Worm (Caenorhabditis elegans): ENCODE measurements around the gene B0001.8.

B0001.8 gene

ce11 chrIV:12122874-12123664, 17.8 kb downstream of the B0001.8 start, which contains the start of gene aly-3:
Gene aly-3 (plus strand): TSS chrIV:12123282.
- TF ChIP-seq unc-120 (tag; optimal IDR thresholded peaks at IDR 0.05; ENCODE audit: poor library complexity, severe bottlenecking), result peak; percentile 57
- peak; percentile 49 for TF ChIP-seq ceh-39 (tag; optimal IDR thresholded peaks at IDR 0.05)
- no peak for TF ChIP-seq elt-3 (tag; optimal IDR thresholded peaks at IDR 0.05)
- TF ChIP-seq mep-1 (tag; optimal IDR thresholded peaks at IDR 0.05), result peak; percentile 43
- TF ChIP-seq ces-1 (GFP tag; optimal IDR thresholded peaks at IDR 0.05), result peak; percentile 53
- TF ChIP-seq nhr-12 (tag; optimal IDR thresholded peaks at IDR 0.05), result no peak

- TF ChIP-seq unc-39 (tag; optimal IDR thresholded peaks at IDR 0.05) (no peak), lsy-2 (tag; optimal IDR thresholded peaks at IDR 0.05) (peak; percentile 43), snpc-4 (tag; optimal IDR thresholded peaks at IDR 0.05) (no peak), mep-1 (tag; optimal IDR thresholded peaks at IDR 0.05) (peak; percentile 40), ces-1 (GFP tag; optimal IDR thresholded peaks at IDR 0.05) (peak; percentile 24), ham-2 (GFP tag; optimal IDR thresholded peaks at IDR 0.05) (peak; percentile 18), flh-1 (GFP tag; optimal IDR thresholded peaks at IDR 0.05) (no peak), pha-4 (tag; optimal IDR thresholded peaks at IDR 0.05) (peak; percentile 44), cnd-1 (tag; optimal IDR thresholded peaks at IDR 0.05) (no peak)
These were observed 19.8 kb downstream of the B0001.8 start, which contains the start of the genes ddb-1 and M18.6 for ce11 chrIV:12121076-12121475. Gene ddb-1 (minus strand): TSS chrIV:12121165. Gene M18.6 (plus strand): TSS chrIV:12121310.

- no peak for TF ChIP-seq sem-2 (GFP tag; optimal IDR thresholded peaks at IDR 0.05)
- no peak for TF ChIP-seq nhr-12 (tag; optimal IDR thresholded peaks at IDR 0.05)
- TF ChIP-seq unc-39 (tag; optimal IDR thresholded peaks at IDR 0.05), result no peak
- no peak for TF ChIP-seq ceh-83 (GFP tag; optimal IDR thresholded peaks at IDR 0.05)
- TF ChIP-seq blmp-1 (tag; optimal IDR thresholded peaks at IDR 0.05), result no peak
- TF ChIP-seq tbx-8 (GFP tag; optimal IDR thresholded peaks at IDR 0.05), result no peak
- no peak for TF ChIP-seq ceh-39 (tag; optimal IDR thresholded peaks at IDR 0.05)
- no peak for TF ChIP-seq lin-32 (GFP tag; optimal IDR thresholded peaks at IDR 0.05)
- TF ChIP-seq unc-120 (tag; optimal IDR thresholded peaks at IDR 0.05; ENCODE audit: poor library complexity, severe bottlenecking), result no peak
- TF ChIP-seq drap-1 (GFP tag; optimal IDR thresholded peaks at IDR 0.05), result no peak
- TF ChIP-seq cnd-1 (tag; optimal IDR thresholded peaks at IDR 0.05), result no peak
- no peak for TF ChIP-seq nhr-237 (tag; optimal IDR thresholded peaks at IDR 0.05)
- TF ChIP-seq sptf-1 (tag; optimal IDR thresholded peaks at IDR 0.05), result no peak
- TF ChIP-seq lsy-2 (tag; optimal IDR thresholded peaks at IDR 0.05), result no peak
- TF ChIP-seq mep-1 (tag; optimal IDR thresholded peaks at IDR 0.05), result no peak
- no peak for TF ChIP-seq mls-2 (tag; optimal IDR thresholded peaks at IDR 0.05)
- no peak for TF ChIP-seq lin-13 (tag; optimal IDR thresholded peaks at IDR 0.05)
- TF ChIP-seq zip-8 (tag; optimal IDR thresholded peaks at IDR 0.05), result no peak
- TF ChIP-seq ceh-43 (GFP tag; optimal IDR thresholded peaks at IDR 0.05), result no peak
- TF ChIP-seq ces-1 (GFP tag; optimal IDR thresholded peaks at IDR 0.05), result no peak
These were observed 20.3 kb downstream of the B0001.8 start for ce11 chrIV:12120536-12120935.

DNA sequence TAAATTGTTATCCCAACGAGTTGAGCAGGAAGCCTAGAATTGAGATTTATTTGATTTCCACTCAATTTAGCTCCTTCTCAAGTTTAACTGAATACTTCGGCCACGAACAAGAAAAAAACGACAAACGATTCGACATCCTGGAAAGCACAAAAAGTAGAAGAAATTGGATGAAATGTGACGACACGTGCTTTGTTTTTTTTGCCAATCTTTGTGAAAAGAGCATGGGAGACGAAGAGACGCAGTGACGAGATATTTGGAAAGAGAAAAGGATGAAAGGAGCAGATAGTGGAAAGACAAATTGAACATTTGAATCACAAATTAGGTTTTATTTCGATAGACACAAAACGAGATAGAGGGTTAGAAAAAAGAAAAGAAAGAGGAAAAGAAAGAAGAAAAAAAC, 26.4 kb downstream of the B0001.8 start:
- peak; percentile 72 for TF ChIP-seq ces-1 (GFP tag; optimal IDR thresholded peaks at IDR 0.05)
- no peak for TF ChIP-seq ztf-11 (tag; optimal IDR thresholded peaks at IDR 0.05)
- TF ChIP-seq unc-120 (tag; optimal IDR thresholded peaks at IDR 0.05; ENCODE audit: poor library complexity, severe bottlenecking), result no peak
- no peak for TF ChIP-seq nhr-237 (tag; optimal IDR thresholded peaks at IDR 0.05)
- TF ChIP-seq mab-5 (tag; optimal IDR thresholded peaks at IDR 0.05), result no peak

- TF ChIP-seq hlh-1 (tag; optimal IDR thresholded peaks at IDR 0.05) (peak; percentile 23), unc-120 (tag; optimal IDR thresholded peaks at IDR 0.05; ENCODE audit: poor library complexity, severe bottlenecking) (peak; percentile 43), ceh-39 (tag; optimal IDR thresholded peaks at IDR 0.05) (no peak)
These were observed 27.8 kb downstream of the B0001.8 start for ce11 chrIV:12113056-12113455.

ce11 chrIV:12111477-12111876, 29.4 kb downstream of the B0001.8 start, which contains the start of gene dlc-2:
Gene dlc-2 (minus strand): TSS chrIV:12111577.
- TF ChIP-seq nhr-237 (tag; optimal IDR thresholded peaks at IDR 0.05) (no peak), mls-2 (tag; optimal IDR thresholded peaks at IDR 0.05) (no peak), blmp-1 (tag; optimal IDR thresholded peaks at IDR 0.05) (no peak), nhr-28 (tag; optimal IDR thresholded peaks at IDR 0.05) (no peak), lin-13 (tag; optimal IDR thresholded peaks at IDR 0.05) (no peak), unc-39 (tag; optimal IDR thresholded peaks at IDR 0.05) (no peak), lin-32 (GFP tag; optimal IDR thresholded peaks at IDR 0.05) (no peak), hlh-1 (tag; optimal IDR thresholded peaks at IDR 0.05) (no peak), snpc-4 (tag; optimal IDR thresholded peaks at IDR 0.05) (no peak), unc-62 (GFP tag; optimal IDR thresholded peaks at IDR 0.05) (no peak), ces-1 (GFP tag; optimal IDR thresholded peaks at IDR 0.05) (no peak), drap-1 (GFP tag; optimal IDR thresholded peaks at IDR 0.05) (no peak), zip-8 (tag; optimal IDR thresholded peaks at IDR 0.05) (no peak), cnd-1 (tag; optimal IDR thresholded peaks at IDR 0.05) (no peak), ceh-39 (tag; optimal IDR thresholded peaks at IDR 0.05) (no peak), pha-4 (tag; optimal IDR thresholded peaks at IDR 0.05) (no peak), nhr-2 (tag; optimal IDR thresholded peaks at IDR 0.05) (no peak)

Measured in whole organism, mixed stage, embryonic.